Worm (Caenorhabditis elegans) whole organism, L4 larva: Measurements from ENCODE around the gene F35C5.3.

Experiments
- D1046.2 ChIP-seq: fragments of 200-800 bp; sonication (Bioruptor generic); IDR thresholded peaks from 2 replicates; pipeline ENCODE4 v1.3.6; 2022; ENCODE audit warnings: missing genetic modification characterization, missing compliant biosample characterization
- R02D3.7 ChIP-seq: fragments of 150-350 bp; sonication (generic microtip); optimal IDR thresholded peaks from 3 replicates; lab custom pipeline; 2014; ENCODE audit warnings: missing biosample characterization, missing genetic modification characterization
- ZK337.2 ChIP-seq: fragments of 200-800 bp; sonication (Bioruptor generic); IDR thresholded peaks from 2 replicates; pipeline ENCODE4 v1.3.6; 2022; ENCODE audit warnings: missing genetic modification reagents, missing genetic modification characterization, missing compliant biosample characterization
- daf-8 ChIP-seq: fragments of 200-800 bp; sonication (Bioruptor generic); IDR thresholded peaks from 2 replicates; pipeline ENCODE4 v1.3.6; 2022; ENCODE audit warnings: missing genetic modification characterization, missing compliant biosample characterization
- dmd-6 ChIP-seq: fragments of 200-800 bp; sonication (Bioruptor generic); IDR thresholded peaks from 2 replicates; pipeline ENCODE4 v1.3.6; 2022; ENCODE audit warnings: missing genetic modification reagents, missing genetic modification characterization, missing compliant biosample characterization
- dmd-9 ChIP-seq: fragments of 200-800 bp; sonication (Bioruptor generic); IDR thresholded peaks from 2 replicates; pipeline ENCODE4 v1.3.6; 2022; ENCODE audit warnings: missing genetic modification reagents, missing genetic modification characterization, missing compliant biosample characterization
- egl-27 ChIP-seq: sonication (generic microtip); optimal IDR thresholded peaks from 3 replicates; lab custom pipeline; 2017; ENCODE audit warnings: missing biosample characterization, missing genetic modification reagents, missing genetic modification characterization
- fos-1 ChIP-seq: fragments of 150-350 bp; optimal IDR thresholded peaks from 2 replicates; lab custom pipeline; 2014; ENCODE audit warnings: missing biosample characterization, missing genetic modification characterization
- nhr-237 ChIP-seq: sonication (generic microtip); optimal IDR thresholded peaks from 2 replicates; lab custom pipeline; 2017; ENCODE audit warnings: missing biosample characterization, missing genetic modification characterization
- snpc-4 ChIP-seq: fragments of 150-350 bp; optimal IDR thresholded peaks from 2 replicates; lab custom pipeline; 2014; ENCODE audit warnings: missing biosample characterization, missing genetic modification characterization
- zag-1 ChIP-seq: fragments of 150-350 bp; optimal IDR thresholded peaks from 2 replicates; lab custom pipeline; 2014; ENCODE audit warnings: missing biosample characterization, missing genetic modification characterization

ce11 chrII:12847736-12848135, 40.8 kb upstream of the F35C5.3 start, which contains the start of gene pes-10:
- no peak for TF ChIP-seq snpc-4 (tag; lab: Kevin White, UChicago)
- TF ChIP-seq dmd-9 = no peak
- TF ChIP-seq egl-27 (tag; lab: Kevin White, UChicago) = no peak
- no peak for TF ChIP-seq zag-1
- TF ChIP-seq daf-8 (GFP tag; lab: Robert Waterston, UW) = no peak
- no peak for TF ChIP-seq nhr-237 (tag; lab: Kevin White, UChicago)
- no peak for TF ChIP-seq ZK337.2 (GFP tag; lab: Robert Waterston, UW)
- no peak for TF ChIP-seq fos-1 (tag; lab: Kevin White, UChicago)
- no peak for TF ChIP-seq D1046.2 (GFP tag; lab: Robert Waterston, UW)
- TF ChIP-seq R02D3.7 (tag; lab: Kevin White, UChicago) = no peak
- no peak for TF ChIP-seq dmd-6 (GFP tag; lab: Robert Waterston, UW)
